Worm (Caenorhabditis elegans): ENCODE measurements around the gene cest-13.
A peak's percentile ranks its signal among the peaks of the same experiment; 100 is the strongest.

Gene cest-13

ce11 chrX:13739125-13739820 lies 20.8 kb upstream of the cest-13 start:
- TF ChIP-seq ttx-3 (tag; optimal IDR thresholded peaks at IDR 0.05) (peak; percentile 20), dmd-4 (tag; optimal IDR thresholded peaks at IDR 0.05; ENCODE audit: borderline replicate concordance) (no peak), K09A11.1 (tag; optimal IDR thresholded peaks at IDR 0.05; ENCODE audit: insufficient read depth) (no peak), ahr-1 (tag; optimal IDR thresholded peaks at IDR 0.05) (no peak), ceh-45 (GFP tag; IDR thresholded peaks at IDR 0.05) (no peak), ceh-22 (tag; optimal IDR thresholded peaks at IDR 0.05) (no peak), hlh-13 (GFP tag; optimal IDR thresholded peaks at IDR 0.05) (no peak), dve-1 (tag; optimal IDR thresholded peaks at IDR 0.05) (no peak), sox-4 (tag; optimal IDR thresholded peaks at IDR 0.05) (no peak), nfya-1 (tag; optimal IDR thresholded peaks at IDR 0.05) (peak; percentile 2), C08G9.2 (tag; optimal IDR thresholded peaks at IDR 0.05) (no peak), ceh-31 (tag; optimal IDR thresholded peaks at IDR 0.05) (peak; percentile 37), unc-42 (tag; optimal IDR thresholded peaks at IDR 0.05) (peak; percentile 79)

DNA sequence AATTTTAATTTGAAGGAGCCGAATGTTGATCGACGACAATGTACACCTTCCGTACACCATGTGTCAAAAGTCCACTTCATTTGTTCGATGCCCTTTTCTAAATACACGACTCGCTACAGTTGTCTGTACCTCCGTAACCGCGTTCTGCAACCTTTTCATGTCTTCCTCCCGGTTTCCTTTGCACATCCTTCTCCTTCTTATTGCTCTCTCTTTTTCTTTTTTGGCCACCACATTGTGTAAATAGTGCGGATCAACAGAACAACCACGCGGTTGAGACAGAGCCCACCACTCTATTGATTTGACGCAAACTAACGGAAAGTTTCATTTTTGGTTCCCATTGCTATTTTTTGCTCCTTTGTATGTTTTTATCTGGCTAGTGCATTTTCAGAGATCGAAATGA lies 16.7 kb upstream of the cest-13 start:
- TF ChIP-seq rnt-1 (tag; optimal IDR thresholded peaks at IDR 0.05), result no peak
- TF ChIP-seq pha-4 (tag; optimal IDR thresholded peaks at IDR 0.05), result no peak
- no peak for TF ChIP-seq sox-2 (GFP tag; IDR thresholded peaks at IDR 0.05)
- no peak for TF ChIP-seq zip-5 (tag; optimal IDR thresholded peaks at IDR 0.05)
- TF ChIP-seq hlh-6 (tag; optimal IDR thresholded peaks at IDR 0.05), result no peak
- no peak for TF ChIP-seq T23F11.4 (GFP tag; optimal IDR thresholded peaks at IDR 0.05)
- TF ChIP-seq sdc-2 (tag; optimal IDR thresholded peaks at IDR 0.05), result no peak
- TF ChIP-seq nhr-232 (tag; optimal IDR thresholded peaks at IDR 0.05), result no peak
- TF ChIP-seq eyg-1 (tag; optimal IDR thresholded peaks at IDR 0.05), result no peak
- no peak for TF ChIP-seq K02D7.2 (tag; optimal IDR thresholded peaks at IDR 0.05)
- no peak for TF ChIP-seq elt-2 (tag; optimal IDR thresholded peaks at IDR 0.05)

DNA sequence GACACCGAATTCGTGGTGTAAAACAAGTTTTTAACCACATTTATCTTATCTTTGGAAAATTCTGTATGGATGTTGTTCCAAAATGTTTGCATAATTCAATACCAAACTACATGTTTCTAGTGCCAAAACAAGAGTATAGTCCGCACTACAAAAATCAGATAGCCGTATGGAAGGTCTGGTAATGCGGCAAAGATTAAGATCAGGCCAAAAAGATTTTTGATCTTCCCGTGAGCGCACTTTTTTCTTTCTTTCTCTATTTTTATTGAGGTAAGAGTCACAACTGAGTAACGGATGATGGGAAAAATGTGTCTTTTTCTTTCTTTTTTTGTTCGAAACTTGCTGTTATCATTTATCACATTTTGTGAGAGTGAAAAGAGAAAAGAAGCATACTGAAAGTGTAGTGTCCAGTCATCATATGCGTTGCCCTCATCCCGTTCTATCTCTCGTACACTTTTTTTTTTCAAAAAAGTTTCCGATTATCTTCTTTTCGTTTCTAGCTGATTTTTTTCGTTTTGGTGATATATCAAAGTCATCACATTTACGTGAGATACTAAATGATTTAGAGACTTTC lies 15.4 kb upstream of the cest-13 start:
- TF ChIP-seq tbx-2 (tag; optimal IDR thresholded peaks at IDR 0.05), result no peak
- no peak for TF ChIP-seq npax-4 (tag; optimal IDR thresholded peaks at IDR 0.05)
- no peak for TF ChIP-seq sox-4 (tag; optimal IDR thresholded peaks at IDR 0.05)
- no peak for TF ChIP-seq ceh-24 (tag; optimal IDR thresholded peaks at IDR 0.05)
- no peak for TF ChIP-seq ceh-34 (tag; optimal IDR thresholded peaks at IDR 0.05)
- peak; percentile 50 for TF ChIP-seq ceh-18 (tag; optimal IDR thresholded peaks at IDR 0.05)
- TF ChIP-seq gmeb-2 (tag; optimal IDR thresholded peaks at IDR 0.05), result no peak
- TF ChIP-seq eyg-1 (tag; optimal IDR thresholded peaks at IDR 0.05), result no peak
- TF ChIP-seq ahr-1 (tag; optimal IDR thresholded peaks at IDR 0.05), result no peak

DNA sequence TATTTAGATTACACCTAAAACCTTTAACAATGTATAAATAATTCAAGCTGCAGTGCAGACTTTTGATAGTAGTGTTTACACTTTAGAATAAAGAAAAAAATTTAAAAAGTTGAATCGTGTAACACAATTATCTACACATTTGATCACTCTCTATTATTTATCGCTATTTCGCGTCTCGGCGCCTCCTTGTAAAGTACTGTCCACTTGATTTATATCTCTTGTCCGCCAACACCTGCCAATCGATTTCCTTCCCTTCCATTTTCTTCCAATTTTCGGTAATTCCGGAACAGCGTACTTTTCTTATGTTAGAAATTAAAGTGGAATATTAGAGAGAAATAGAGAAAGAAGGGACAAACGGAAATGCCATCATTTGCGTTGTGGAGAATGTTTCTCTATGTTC lies 14.5 kb upstream of the cest-13 start:
- TF ChIP-seq ceh-45 (GFP tag; IDR thresholded peaks at IDR 0.05), result no peak
- TF ChIP-seq unc-86 (tag; optimal IDR thresholded peaks at IDR 0.05), result no peak
- TF ChIP-seq pros-1 (tag; optimal IDR thresholded peaks at IDR 0.05), result no peak

- TF ChIP-seq pax-1 (tag; optimal IDR thresholded peaks at IDR 0.05), result no peak
- no peak for TF ChIP-seq ceh-19 (GFP tag; optimal IDR thresholded peaks at IDR 0.05)
- TF ChIP-seq fkh-6 (tag; optimal IDR thresholded peaks at IDR 0.05), result no peak
- no peak for TF ChIP-seq pros-1 (tag; optimal IDR thresholded peaks at IDR 0.05)
- TF ChIP-seq npax-4 (tag; optimal IDR thresholded peaks at IDR 0.05), result no peak
- TF ChIP-seq mec-3 (tag; optimal IDR thresholded peaks at IDR 0.05; ENCODE audit: borderline replicate concordance), result no peak
- no peak for TF ChIP-seq nhr-232 (tag; optimal IDR thresholded peaks at IDR 0.05)
- TF ChIP-seq pha-2 (tag; optimal IDR thresholded peaks at IDR 0.05), result no peak
- TF ChIP-seq ahr-1 (tag; optimal IDR thresholded peaks at IDR 0.05), result no peak
- TF ChIP-seq eyg-1 (tag; optimal IDR thresholded peaks at IDR 0.05), result no peak
- TF ChIP-seq ceh-2 (tag; optimal IDR thresholded peaks at IDR 0.05), result no peak
- TF ChIP-seq gmeb-2 (tag; optimal IDR thresholded peaks at IDR 0.05), result no peak
- no peak for TF ChIP-seq hlh-8 (tag; optimal IDR thresholded peaks at IDR 0.05)
- no peak for TF ChIP-seq pha-4 (tag; optimal IDR thresholded peaks at IDR 0.05)
- TF ChIP-seq elt-2 (tag; optimal IDR thresholded peaks at IDR 0.05), result no peak
Measured at ce11 chrX:13746231-13746630, 13.8 kb upstream of the cest-13 start.

Data from whole organism, late embryonic.